Worm (Caenorhabditis elegans): ENCODE measurements around the gene F53B3.6.

DNA sequence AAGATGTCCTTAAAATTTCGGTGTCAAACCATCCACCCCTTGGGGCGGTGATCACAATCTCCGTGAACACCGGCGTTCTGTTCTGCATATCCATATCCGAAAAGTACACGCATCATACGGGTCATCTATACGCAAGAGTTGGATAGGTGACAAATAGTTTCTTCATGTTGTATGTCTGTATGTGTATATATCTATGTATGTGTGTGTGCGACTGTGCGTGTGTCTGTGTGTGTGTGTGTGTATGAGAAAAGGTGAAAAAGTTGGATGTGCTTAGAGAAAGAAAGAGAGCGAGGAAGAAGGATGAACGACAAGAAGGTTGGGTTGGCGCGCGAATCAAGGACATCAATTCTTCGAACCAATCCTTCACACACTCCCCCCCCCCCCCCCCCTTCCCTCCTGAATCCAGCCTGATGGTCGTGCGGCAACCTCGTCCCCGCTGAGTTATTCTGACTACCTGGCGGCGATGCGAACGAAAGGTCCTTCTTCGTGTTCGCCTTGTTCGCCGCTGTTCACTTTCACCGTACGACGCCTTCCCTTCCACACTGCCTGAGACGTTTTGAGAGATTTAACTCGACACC is 43.4 kb downstream of the F53B3.6 start:
- TF ChIP-seq ztf-7 (tag; optimal IDR thresholded peaks at IDR 0.05) (no peak), lin-1 (GFP tag; IDR thresholded peaks at IDR 0.05) (no peak), nhr-11 (tag; optimal IDR thresholded peaks at IDR 0.05) (no peak), nhr-76 (tag; optimal IDR thresholded peaks at IDR 0.05) (no peak)
